Fruit fly (Drosophila melanogaster) whole organism, prepupa: ENCODE data around the gene CG32939.
A peak's percentile ranks its signal among the peaks of the same experiment; 100 is the strongest.

ENCODE experiments used
- CG11294 ChIP-seq: fragments of 200-800 bp; sonication (Bioruptor generic); IDR thresholded peaks from 2 replicates; pipeline ENCODE4 v1.3.6; 2022; ENCODE audit warnings: missing biosample characterization, missing genetic modification characterization
- CG15336 ChIP-seq: fragments of 200-800 bp; sonication (Bioruptor generic); IDR thresholded peaks from 2 replicates; pipeline ENCODE4 v1.3.6; 2022; ENCODE audit warnings: missing biosample characterization, missing genetic modification characterization
- CG3032 ChIP-seq: fragments of 200-800 bp; optimal IDR thresholded peaks from 2 replicates; lab custom pipeline; 2019; ENCODE audit warnings: missing biosample characterization, mild to moderate bottlenecking, missing genetic modification characterization, moderate library complexity
- CG6854 ChIP-seq: fragments of 200-800 bp; sonication (Bioruptor generic); optimal IDR thresholded peaks from 2 replicates; lab custom pipeline; 2017; ENCODE audit warnings: missing biosample characterization, mild to moderate bottlenecking, missing genetic modification characterization
- Eip78C ChIP-seq: fragments of 200-800 bp; sonication (Bioruptor generic); peaks from one replicate; lab custom pipeline; 2016; ENCODE audit warnings: missing biosample characterization, missing genetic modification characterization
- eg ChIP-seq: fragments of 200-800 bp; sonication (Bioruptor generic); IDR thresholded peaks from 3 replicates; pipeline ENCODE4 v1.3.6; 2022; ENCODE audit warnings: missing biosample characterization, missing genetic modification characterization
- spab ChIP-seq: fragments of 200-800 bp; sonication (Bioruptor generic); optimal IDR thresholded peaks from 2 replicates; lab custom pipeline; 2017; ENCODE audit warnings: missing biosample characterization, mild to moderate bottlenecking, missing genetic modification characterization, missing genetic modification reagents
- ss ChIP-seq, 2 experiments: fragments of 200-800 bp; sonication (Bioruptor generic); optimal IDR thresholded peaks; 2 replicates in 1 of 2; 3 replicates in 1 of 2; lab custom pipeline; 2017 to 2018; ENCODE audit warnings: mild to moderate bottlenecking in 2 of 2, missing biosample characterization in 2 of 2, missing genetic modification characterization in 2 of 2, moderate library complexity in 1 of 2
- topi ChIP-seq: fragments of 200-800 bp; sonication (Bioruptor generic); optimal IDR thresholded peaks from 3 replicates; lab custom pipeline; 2016; ENCODE audit warnings: missing biosample characterization, missing genetic modification characterization

dm6 chr3R:9702567-9702966 is 9.7 kb downstream of the CG32939 start:
- TF ChIP-seq CG11294 (no peak), spab (GFP tag; lab: Kevin White, UChicago) (no peak), ss (GFP tag; optimal IDR thresholded peaks at IDR 0.05; lab: Kevin White, UChicago) (no peak), CG15336 (GFP tag; lab: Robert Waterston, UW) (no peak), topi (peak; percentile 53), CG3032 (no peak), Eip78C (GFP tag; lab: Kevin White, UChicago) (peak; percentile 82), CG6854 (no peak), eg (GFP tag; lab: Robert Waterston, UW) (no peak)
